Fruit fly (Drosophila melanogaster): ENCODE data around the gene sn.

Gene sn

dm6 chrX:7978027-7978426, 14.2 kb downstream of the sn start (continued):
- TF ChIP-seq Met (GFP tag; optimal IDR thresholded peaks at IDR 0.05): peak; percentile 55
- TF ChIP-seq Lpt (GFP tag; optimal IDR thresholded peaks at IDR 0.05): no peak
- TF ChIP-seq CG4318 (GFP tag; optimal IDR thresholded peaks at IDR 0.05): peak; percentile 30
- peak; percentile 28 for TF ChIP-seq cyc (GFP tag; optimal IDR thresholded peaks at IDR 0.05)
- peak; percentile 72 for TF ChIP-seq CG32006 (GFP tag; optimal IDR thresholded peaks at IDR 0.05)
- peak; percentile 80 for TF ChIP-seq svp (GFP tag)
- peak in 1 of 2 experiments; percentile 15 for TF ChIP-seq ss (GFP tag; optimal IDR thresholded peaks at IDR 0.05)
- peak; percentile 25 for TF ChIP-seq CG6276 (GFP tag; optimal IDR thresholded peaks at IDR 0.05)

- TF ChIP-seq CG6808 (GFP tag; optimal IDR thresholded peaks at IDR 0.05) (peak; percentile 25), CG9139 (GFP tag; optimal IDR thresholded peaks at IDR 0.05) (no peak), fd59A (GFP tag; optimal IDR thresholded peaks at IDR 0.05) (peak; percentile 3), CG11902 (GFP tag; optimal IDR thresholded peaks at IDR 0.05) (no peak), CG3032 (tag; optimal IDR thresholded peaks at IDR 0.05) (peak; percentile 45), dsx (GFP tag; optimal IDR thresholded peaks at IDR 0.05; ENCODE audit: poor library complexity, severe bottlenecking) (peak; percentile 29), CG11762 (GFP tag; optimal IDR thresholded peaks at IDR 0.05; ENCODE audit: insufficient read depth) (no peak), CG10669 (GFP tag; optimal IDR thresholded peaks at IDR 0.05) (peak; percentile 40), Eip75B (GFP tag; optimal IDR thresholded peaks at IDR 0.05) (peak; percentile 30), CG1621 (tag; optimal IDR thresholded peaks at IDR 0.05) (peak; percentile 14), CG10631 (GFP tag; optimal IDR thresholded peaks at IDR 0.05) (peak; percentile 27), topi (GFP tag; optimal IDR thresholded peaks at IDR 0.05) (no peak), net (GFP tag; optimal IDR thresholded peaks at IDR 0.05) (peak; percentile 2), pdm3 (GFP tag; optimal IDR thresholded peaks at IDR 0.05) (peak; percentile 31), achi (GFP tag; optimal IDR thresholded peaks at IDR 0.05) (peak; percentile 47), Eip93F (GFP tag; optimal IDR thresholded peaks at IDR 0.05) (no peak), lz (GFP tag; optimal IDR thresholded peaks at IDR 0.05) (no peak), Met (GFP tag; optimal IDR thresholded peaks at IDR 0.05) (no peak), Sox102F (GFP tag; optimal IDR thresholded peaks at IDR 0.05) (no peak), Gug (GFP tag; IDR thresholded peaks at IDR 0.05) (no peak), CG7368 (GFP tag; optimal IDR thresholded peaks at IDR 0.05) (no peak), CG6792 (GFP tag; optimal IDR thresholded peaks at IDR 0.05) (peak; percentile 14), Sox14 (GFP tag; optimal IDR thresholded peaks at IDR 0.05) (peak; percentile 49), ss (GFP tag; optimal IDR thresholded peaks at IDR 0.05) (peak; percentile 5 to 45), spab (GFP tag; optimal IDR thresholded peaks at IDR 0.05) (peak; percentile 46), OdsH (GFP tag; optimal IDR thresholded peaks at IDR 0.05) (peak; percentile 16), salr (GFP tag; optimal IDR thresholded peaks at IDR 0.05) (peak in 1 of 2 experiments; percentile 16), fkh (GFP tag; optimal IDR thresholded peaks at IDR 0.05) (no peak), cyc (GFP tag; optimal IDR thresholded peaks at IDR 0.05) (no peak), CG16779 (tag; optimal IDR thresholded peaks at IDR 0.05) (no peak), CG3919 (GFP tag; optimal IDR thresholded peaks at IDR 0.05) (peak; percentile 35), CG8632 (GFP tag; optimal IDR thresholded peaks at IDR 0.05) (no peak), Hr39 (GFP tag; optimal IDR thresholded peaks at IDR 0.05) (no peak), Hr4 (GFP tag; optimal IDR thresholded peaks at IDR 0.05) (no peak), Ets96B (tag; optimal IDR thresholded peaks at IDR 0.05) (peak; percentile 53), CG8119 (GFP tag; IDR thresholded peaks at IDR 0.05) (no peak), svp (GFP tag) (no peak), Ets21C (GFP tag; optimal IDR thresholded peaks at IDR 0.05) (no peak), eg (GFP tag; IDR thresholded peaks at IDR 0.05) (no peak), Hr38 (GFP tag; optimal IDR thresholded peaks at IDR 0.05) (no peak), CG4318 (GFP tag; optimal IDR thresholded peaks at IDR 0.05) (no peak), esn (GFP tag; optimal IDR thresholded peaks at IDR 0.05) (peak; percentile 0), Sox15 (GFP tag; optimal IDR thresholded peaks at IDR 0.05) (no peak), CG32006 (GFP tag; optimal IDR thresholded peaks at IDR 0.05) (peak; percentile 25), Eip78C (GFP tag) (peak; percentile 62), CG6276 (GFP tag; optimal IDR thresholded peaks at IDR 0.05) (no peak), CG34406 (GFP tag; optimal IDR thresholded peaks at IDR 0.05) (peak; percentile 28), CG8319 (GFP tag; optimal IDR thresholded peaks at IDR 0.05) (no peak)
Measured at dm6 chrX:7979202-7979601, 15.4 kb downstream of the sn start.
